Worm (Caenorhabditis elegans) whole organism, L3 larva: ENCODE data around the gene mrpl-30.

Experiments used
- aly-2 ChIP-seq: fragments of 150-350 bp; optimal IDR thresholded peaks from 2 replicates; lab custom pipeline; 2014; ENCODE audit warnings: missing biosample characterization, missing genetic modification characterization
- ama-1 ChIP-seq: fragments of 150-350 bp; optimal IDR thresholded peaks from 2 replicates; lab custom pipeline; 2018
- ceh-82 ChIP-seq: fragments of 150-350 bp; optimal IDR thresholded peaks from 2 replicates; lab custom pipeline; 2014; ENCODE audit warnings: missing biosample characterization, missing genetic modification characterization
- egl-27 ChIP-seq: sonication (generic microtip); optimal IDR thresholded peaks from 4 replicates; lab custom pipeline; 2017; ENCODE audit warnings: missing biosample characterization, missing genetic modification reagents, missing genetic modification characterization
- elt-3 ChIP-seq, 3 experiments: fragments of 150-350 bp in 1 of 3; sonication (generic microtip) in 2 of 3; optimal IDR thresholded peaks; 2 replicates in 2 of 3; 4 replicates in 1 of 3; lab custom pipeline; 2014 to 2017; ENCODE audit warnings: missing biosample characterization in 3 of 3, missing genetic modification characterization in 3 of 3
- nhr-12 ChIP-seq: fragments of 150-350 bp; optimal IDR thresholded peaks from 2 replicates; lab custom pipeline; 2014; ENCODE audit warnings: missing biosample characterization, missing genetic modification characterization
- nhr-28 ChIP-seq: fragments of 150-350 bp; optimal IDR thresholded peaks from 2 replicates; lab custom pipeline; 2014; ENCODE audit warnings: missing biosample characterization, missing genetic modification characterization
- pqm-1 ChIP-seq: fragments of 150-350 bp; optimal IDR thresholded peaks from 2 replicates; lab custom pipeline; 2017; ENCODE audit warnings: missing biosample characterization, missing genetic modification characterization, inconsistent platforms
- sea-2 ChIP-seq: fragments of 150-350 bp; sonication (generic microtip); optimal IDR thresholded peaks from 4 replicates; lab custom pipeline; 2014; ENCODE audit warnings: missing biosample characterization, missing genetic modification reagents, missing genetic modification characterization
- tbx-2 ChIP-seq: sonication (generic microtip); optimal IDR thresholded peaks from 2 replicates; lab custom pipeline; 2016; ENCODE audit warnings: mild to moderate bottlenecking, missing genetic modification characterization, missing compliant biosample characterization
- unc-39 ChIP-seq: sonication (generic microtip); optimal IDR thresholded peaks from 4 replicates; lab custom pipeline; 2017; ENCODE audit warnings: missing biosample characterization, missing genetic modification characterization
- unc-62 ChIP-seq: fragments of 150-350 bp; sonication (generic microtip); optimal IDR thresholded peaks from 4 replicates; lab custom pipeline; 2014; ENCODE audit warnings: missing biosample characterization, missing genetic modification reagents, missing genetic modification characterization
- ztf-11 ChIP-seq: fragments of 150-350 bp; optimal IDR thresholded peaks from 2 replicates; lab custom pipeline; 2014; ENCODE audit warnings: missing biosample characterization, missing genetic modification characterization

DNA sequence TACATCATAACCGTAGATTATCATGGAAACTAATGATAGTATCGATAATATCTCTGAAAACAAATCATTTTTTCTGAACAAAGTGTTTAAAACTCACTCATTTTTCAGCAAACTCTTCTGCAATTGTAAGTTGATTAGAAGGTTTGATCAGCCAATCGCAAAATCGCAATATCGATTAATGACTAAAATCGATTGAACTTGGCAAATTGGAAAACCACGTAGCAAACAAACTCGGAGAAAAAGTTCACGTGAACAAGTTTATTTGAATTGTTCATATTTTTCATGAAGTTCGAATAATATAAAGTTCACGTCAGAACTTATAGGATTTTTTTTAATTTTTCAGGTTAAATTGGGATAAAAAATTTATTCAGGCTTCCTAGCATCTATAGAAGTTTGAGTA lies 38.9 kb downstream of the mrpl-30 start, which contains the start of gene H04J21.1:
- no peak for TF ChIP-seq aly-2 (tag; lab: Kevin White, UChicago)
- no peak for TF ChIP-seq tbx-2 (tag; lab: Kevin White, UChicago)
- TF ChIP-seq ztf-11 (tag; lab: Kevin White, UChicago) = no peak
- no peak for TF ChIP-seq elt-3 (tag; optimal IDR thresholded peaks at IDR 0.05; lab: Kevin White, UChicago)
- no peak for TF ChIP-seq unc-62 (GFP tag; lab: Kevin White, UChicago)
- TF ChIP-seq unc-39 (tag; lab: Kevin White, UChicago) = no peak
- TF ChIP-seq nhr-28 (tag; lab: Kevin White, UChicago) = no peak
- no peak for TF ChIP-seq ceh-82 (tag; lab: Kevin White, UChicago)
- no peak for TF ChIP-seq ama-1 (lab: Kevin White, UChicago)
- no peak for TF ChIP-seq egl-27
- TF ChIP-seq pqm-1 = no peak
- TF ChIP-seq nhr-12 (tag; lab: Kevin White, UChicago) = no peak
- TF ChIP-seq sea-2 (GFP tag; lab: Kevin White, UChicago) = no peak
